Worm (Caenorhabditis elegans) whole organism, late embryonic: ENCODE data around the gene drr-1.

Experiments
- C08G9.2 ChIP-seq: sonication (generic microtip); optimal IDR thresholded peaks from 2 replicates; lab custom pipeline; 2016; ENCODE audit warnings: mild to moderate bottlenecking, missing genetic modification characterization, moderate library complexity, missing compliant biosample characterization
- T23F11.4 ChIP-seq: fragments of 200-800 bp; sonication (Bioruptor generic); optimal IDR thresholded peaks from 2 replicates; lab custom pipeline; 2018; ENCODE audit warnings: mild to moderate bottlenecking, missing genetic modification characterization, missing compliant biosample characterization
- Y22D7AL.16 ChIP-seq: sonication (generic microtip); optimal IDR thresholded peaks from 2 replicates; lab custom pipeline; 2016; ENCODE audit warnings: missing genetic modification characterization, missing compliant biosample characterization
- ahr-1 ChIP-seq: sonication (generic microtip); optimal IDR thresholded peaks from 2 replicates; lab custom pipeline; 2016; ENCODE audit warnings: missing genetic modification characterization, missing compliant biosample characterization
- ama-1 ChIP-seq: fragments of 150-350 bp; optimal IDR thresholded peaks from 2 replicates; lab custom pipeline; 2014
- ceh-14 ChIP-seq: sonication (generic microtip); optimal IDR thresholded peaks from 2 replicates; lab custom pipeline; 2016; ENCODE audit warnings: missing genotype, missing genetic modification characterization, missing compliant biosample characterization
- ceh-19 ChIP-seq: fragments of 200-800 bp; sonication (Bioruptor generic); optimal IDR thresholded peaks from 2 replicates; lab custom pipeline; 2018; ENCODE audit warnings: mild to moderate bottlenecking, missing genetic modification characterization, missing compliant biosample characterization
- ceh-2 ChIP-seq: sonication (generic microtip); optimal IDR thresholded peaks from 2 replicates; lab custom pipeline; 2016; ENCODE audit warnings: missing genotype, missing genetic modification characterization, missing compliant biosample characterization
- ceh-31 ChIP-seq: sonication (generic microtip); optimal IDR thresholded peaks from 2 replicates; lab custom pipeline; 2016; ENCODE audit warnings: missing genetic modification characterization, missing compliant biosample characterization
- ceh-34 ChIP-seq: sonication (generic microtip); optimal IDR thresholded peaks from 2 replicates; lab custom pipeline; 2016; ENCODE audit warnings: mild to moderate bottlenecking, missing genetic modification characterization, missing compliant biosample characterization
- ceh-45 ChIP-seq: fragments of 200-800 bp; sonication (Bioruptor generic); IDR thresholded peaks from 2 replicates; pipeline ENCODE4 v1.3.6; 2022; ENCODE audit warnings: missing genetic modification reagents, missing genetic modification characterization, missing compliant biosample characterization
- ceh-48 ChIP-seq: sonication (generic microtip); optimal IDR thresholded peaks from 2 replicates; lab custom pipeline; 2016; ENCODE audit warnings: missing genetic modification characterization, inconsistent platforms, missing compliant biosample characterization
- ceh-6 ChIP-seq: fragments of 200-800 bp; sonication (Bioruptor generic); optimal IDR thresholded peaks from 2 replicates; lab custom pipeline; 2018; ENCODE audit warnings: mild to moderate bottlenecking, missing genetic modification characterization, missing compliant biosample characterization
- dve-1 ChIP-seq: sonication (generic microtip); optimal IDR thresholded peaks from 2 replicates; lab custom pipeline; 2017; ENCODE audit warnings: antibody characterized with exemption, mild to moderate bottlenecking, missing genetic modification characterization, missing compliant biosample characterization
- elt-2 ChIP-seq: sonication (generic microtip); optimal IDR thresholded peaks from 2 replicates; lab custom pipeline; 2016; ENCODE audit warnings: missing genetic modification reagents, missing genetic modification characterization, missing compliant biosample characterization
- ets-4 ChIP-seq: sonication (generic microtip); optimal IDR thresholded peaks from 2 replicates; lab custom pipeline; 2016; ENCODE audit warnings: missing genetic modification characterization, missing compliant biosample characterization
- eyg-1 ChIP-seq: sonication (generic microtip); optimal IDR thresholded peaks from 2 replicates; lab custom pipeline; 2016; ENCODE audit warnings: missing genotype, missing genetic modification characterization, missing compliant biosample characterization
- fax-1 ChIP-seq: sonication (generic microtip); optimal IDR thresholded peaks from 2 replicates; lab custom pipeline; 2016; ENCODE audit warnings: missing genotype, missing genetic modification characterization, missing compliant biosample characterization
- fkh-10 ChIP-seq: fragments of 150-350 bp; optimal IDR thresholded peaks from 2 replicates; lab custom pipeline; 2014; ENCODE audit warnings: missing biosample characterization, missing genetic modification reagents, missing genetic modification characterization
- gmeb-2 ChIP-seq: sonication (generic microtip); optimal IDR thresholded peaks from 2 replicates; lab custom pipeline; 2016; ENCODE audit warnings: missing genetic modification characterization, inconsistent platforms, missing compliant biosample characterization
- hlh-13 ChIP-seq: fragments of 200-800 bp; sonication (Bioruptor generic); optimal IDR thresholded peaks from 2 replicates; lab custom pipeline; 2018; ENCODE audit warnings: mild to moderate bottlenecking, missing genetic modification characterization, missing compliant biosample characterization
- hlh-15 ChIP-seq: sonication (generic microtip); optimal IDR thresholded peaks from 2 replicates; lab custom pipeline; 2016; ENCODE audit warnings: missing genetic modification characterization, missing compliant biosample characterization
- hlh-6 ChIP-seq: sonication (generic microtip); optimal IDR thresholded peaks from 2 replicates; lab custom pipeline; 2016; ENCODE audit warnings: missing genotype, missing genetic modification characterization, missing compliant biosample characterization
- lim-6 ChIP-seq: sonication (generic microtip); optimal IDR thresholded peaks from 2 replicates; lab custom pipeline; 2016; ENCODE audit warnings: missing genetic modification characterization, missing compliant biosample characterization
- lin-11 ChIP-seq: fragments of 200-800 bp; sonication (Bioruptor generic); optimal IDR thresholded peaks from 2 replicates; lab custom pipeline; 2018; ENCODE audit warnings: mild to moderate bottlenecking, missing genetic modification characterization, missing compliant biosample characterization
- nhr-11 ChIP-seq: fragments of 150-350 bp; optimal IDR thresholded peaks from 2 replicates; lab custom pipeline; 2014; ENCODE audit warnings: missing biosample characterization, missing genetic modification characterization
- nhr-232 ChIP-seq: sonication (generic microtip); optimal IDR thresholded peaks from 2 replicates; lab custom pipeline; 2016; ENCODE audit warnings: missing genetic modification characterization, missing compliant biosample characterization
- npax-4 ChIP-seq: sonication (generic microtip); optimal IDR thresholded peaks from 2 replicates; lab custom pipeline; 2016; ENCODE audit warnings: missing genetic modification characterization, missing compliant biosample characterization
- odd-2 ChIP-seq: sonication (generic microtip); optimal IDR thresholded peaks from 2 replicates; lab custom pipeline; 2017; ENCODE audit warnings: antibody characterized with exemption, mild to moderate bottlenecking, missing genetic modification characterization, missing compliant biosample characterization
- pat-9 ChIP-seq: fragments of 200-800 bp; sonication (Bioruptor generic); optimal IDR thresholded peaks from 2 replicates; lab custom pipeline; 2018; ENCODE audit warnings: mild to moderate bottlenecking, missing genetic modification characterization, moderate library complexity, missing compliant biosample characterization
- pax-1 ChIP-seq: fragments of 150-350 bp; optimal IDR thresholded peaks from 2 replicates; lab custom pipeline; 2014; ENCODE audit warnings: missing biosample characterization, missing genetic modification characterization
- pha-2 ChIP-seq: sonication (generic microtip); optimal IDR thresholded peaks from 2 replicates; lab custom pipeline; 2017; ENCODE audit warnings: mild to moderate bottlenecking, missing genetic modification characterization, missing compliant biosample characterization
- pros-1 ChIP-seq: fragments of 150-350 bp; optimal IDR thresholded peaks from 2 replicates; lab custom pipeline; 2014; ENCODE audit warnings: missing biosample characterization, missing genetic modification reagents, missing genetic modification characterization
- rnt-1 ChIP-seq: sonication (generic microtip); optimal IDR thresholded peaks from 2 replicates; lab custom pipeline; 2016; ENCODE audit warnings: missing genetic modification characterization, missing compliant biosample characterization
- sox-2 ChIP-seq: fragments of 200-800 bp; sonication (Bioruptor generic); IDR thresholded peaks from 2 replicates; pipeline ENCODE4 v1.3.6; 2022; ENCODE audit warnings: missing genetic modification reagents, missing genetic modification characterization, missing compliant biosample characterization
- tbx-2 ChIP-seq: sonication (generic microtip); optimal IDR thresholded peaks from 2 replicates; lab custom pipeline; 2016; ENCODE audit warnings: missing genetic modification characterization, missing compliant biosample characterization
- ttx-3 ChIP-seq: sonication (generic microtip); optimal IDR thresholded peaks from 2 replicates; lab custom pipeline; 2016; ENCODE audit warnings: missing genetic modification reagents, missing genetic modification characterization, missing compliant biosample characterization
- unc-3 ChIP-seq, 2 experiments: fragments of 200-800 bp in 1 of 2; sonication (Bioruptor generic) in 1 of 2; sonication (generic microtip) in 1 of 2; conservative IDR thresholded peaks in 1 of 2; optimal IDR thresholded peaks in 1 of 2; 2 replicates each; pipeline versions ENCODE4 v1.3.6 to Lab custom; 2016 to 2022; ENCODE audit warnings: missing compliant biosample characterization in 2 of 2, missing genetic modification characterization in 2 of 2, missing genetic modification reagents in 1 of 2
- unc-42 ChIP-seq: sonication (generic microtip); optimal IDR thresholded peaks from 2 replicates; lab custom pipeline; 2016; ENCODE audit warnings: missing genotype, missing genetic modification characterization, missing compliant biosample characterization
- unc-86 ChIP-seq: sonication (generic microtip); optimal IDR thresholded peaks from 2 replicates; lab custom pipeline; 2016; ENCODE audit warnings: missing genetic modification characterization, missing compliant biosample characterization
- zip-5 ChIP-seq: sonication (generic microtip); optimal IDR thresholded peaks from 2 replicates; lab custom pipeline; 2016; ENCODE audit warnings: missing genetic modification characterization, missing compliant biosample characterization
- ztf-16 ChIP-seq: sonication (generic microtip); optimal IDR thresholded peaks from 2 replicates; lab custom pipeline; 2017; ENCODE audit warnings: missing genetic modification characterization, missing compliant biosample characterization

drr-1 gene

DNA sequence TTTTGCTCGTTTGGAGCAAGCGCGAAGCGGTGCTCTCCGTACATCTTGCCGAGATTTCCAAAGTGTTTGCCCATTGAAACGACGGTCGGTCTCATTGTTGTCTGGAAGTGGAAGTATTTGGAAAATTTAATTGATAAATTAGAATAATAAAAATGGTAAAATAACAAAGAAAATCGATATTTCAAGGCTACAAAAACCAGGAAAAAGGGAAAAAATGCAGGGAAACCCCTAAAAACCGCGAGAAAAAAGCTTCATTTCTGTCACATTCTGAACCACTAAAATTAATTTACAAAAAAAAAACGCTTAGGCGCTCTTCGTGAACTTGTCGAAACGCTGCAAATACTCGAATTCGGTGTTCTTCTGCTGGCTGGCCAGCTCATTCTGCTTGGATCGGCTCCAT lies 2.8 kb downstream of the drr-1 start, which contains the start of gene F45H10.2:
Gene F45H10.2, minus strand, starts transcription at position 101 of the 400 bp plus-strand sequence.
- no peak for TF ChIP-seq hlh-13 (GFP tag; lab: Kevin White, UChicago)
- no peak for TF ChIP-seq rnt-1 (tag; lab: Kevin White, UChicago)
- no peak for TF ChIP-seq fkh-10 (GFP tag; lab: Kevin White, UChicago)
- TF ChIP-seq unc-42 (tag; lab: Kevin White, UChicago), result no peak
- TF ChIP-seq unc-3 (GFP tag; conservative IDR thresholded peaks at IDR 0.05; lab: Robert Waterston, UW), result no peak
- TF ChIP-seq unc-3 (tag; optimal IDR thresholded peaks at IDR 0.05; lab: Kevin White, UChicago), result no peak
- TF ChIP-seq ceh-19, result no peak
- TF ChIP-seq npax-4 (tag; lab: Kevin White, UChicago), result no peak
- TF ChIP-seq ceh-6, result no peak
- TF ChIP-seq gmeb-2 (tag; lab: Kevin White, UChicago), result no peak
- TF ChIP-seq unc-86 (tag; lab: Kevin White, UChicago), result no peak
- TF ChIP-seq ceh-34, result no peak

DNA sequence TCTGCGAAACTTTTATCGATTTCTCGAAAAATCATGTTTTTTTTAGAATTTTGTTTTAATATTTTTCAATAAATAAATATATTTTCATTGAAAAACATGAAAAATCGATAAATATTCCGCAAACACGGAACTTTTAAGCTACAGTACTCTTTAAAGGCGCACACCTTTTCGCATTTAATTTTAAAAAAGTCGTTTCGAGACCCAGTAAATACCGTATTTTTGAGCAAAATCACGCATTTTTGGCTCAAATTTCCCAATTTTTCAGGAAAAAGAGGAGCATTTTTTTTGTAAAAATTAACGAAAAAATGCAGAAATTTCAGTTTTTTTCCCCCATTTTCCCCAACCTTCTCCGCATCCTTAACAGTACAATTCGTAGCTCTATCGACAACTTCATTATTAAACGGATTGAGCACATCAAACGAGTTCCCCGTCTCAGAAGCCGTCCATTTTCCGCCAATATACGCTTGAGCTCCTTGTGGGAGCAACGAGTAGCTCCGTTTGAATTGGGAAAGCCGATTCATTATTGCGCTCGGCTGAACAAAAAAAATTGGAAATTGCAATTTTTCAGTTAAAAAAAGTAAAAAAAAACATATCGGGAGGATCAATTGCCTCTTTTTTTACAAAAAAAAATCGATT lies 4.3 kb downstream of the drr-1 start, which contains the start of gene alh-7:
Gene alh-7, minus strand, starts transcription at position 533 of the 636 bp plus-strand sequence.
- TF ChIP-seq ama-1 (no peak), hlh-15 (tag; lab: Kevin White, UChicago) (no peak), dve-1 (tag; lab: Kevin White, UChicago) (no peak), elt-2 (no peak), unc-86 (tag; lab: Kevin White, UChicago) (no peak), npax-4 (tag; lab: Kevin White, UChicago) (no peak), C08G9.2 (no peak), pax-1 (tag; lab: Kevin White, UChicago) (no peak), ceh-2 (no peak), fkh-10 (GFP tag; lab: Kevin White, UChicago) (no peak), lin-11 (tag; lab: Kevin White, UChicago) (no peak), ceh-14 (tag; lab: Kevin White, UChicago) (no peak), Y22D7AL.16 (tag; lab: Kevin White, UChicago) (no peak)

DNA sequence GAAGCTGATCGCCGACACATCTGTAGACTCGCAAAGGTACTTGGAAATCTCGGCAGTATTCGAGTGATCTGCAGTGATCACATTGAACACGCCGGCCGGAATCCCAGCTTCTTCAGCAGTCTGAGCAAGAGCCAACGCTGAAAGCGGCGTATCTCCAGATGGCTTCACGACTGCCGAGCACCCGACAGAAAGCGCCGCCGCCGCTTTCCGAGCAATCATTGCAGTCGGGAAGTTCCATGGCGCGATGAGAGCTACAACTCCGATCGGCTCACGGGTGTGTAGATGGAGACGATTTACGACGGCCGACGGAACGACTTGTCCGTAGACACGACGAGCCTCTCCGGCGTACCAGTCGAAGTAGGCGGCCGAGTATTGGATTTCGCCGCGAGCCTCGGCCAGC lies 5.8 kb downstream of the drr-1 start:
- TF ChIP-seq lim-6, result no peak
- TF ChIP-seq hlh-6 (tag; lab: Kevin White, UChicago), result no peak
- no peak for TF ChIP-seq pha-2
- no peak for TF ChIP-seq ceh-2
- no peak for TF ChIP-seq T23F11.4
- TF ChIP-seq npax-4 (tag; lab: Kevin White, UChicago), result no peak
- no peak for TF ChIP-seq zip-5 (tag; lab: Kevin White, UChicago)
- no peak for TF ChIP-seq ceh-48 (tag; lab: Kevin White, UChicago)
- no peak for TF ChIP-seq fax-1 (tag; lab: Kevin White, UChicago)
- TF ChIP-seq ceh-45 (GFP tag; lab: Robert Waterston, UW), result no peak
- no peak for TF ChIP-seq nhr-11
- TF ChIP-seq pax-1 (tag; lab: Kevin White, UChicago), result no peak
- no peak for TF ChIP-seq eyg-1 (tag; lab: Kevin White, UChicago)
- no peak for TF ChIP-seq ttx-3 (tag; lab: Kevin White, UChicago)
- no peak for TF ChIP-seq ceh-31
- TF ChIP-seq ama-1, result no peak

DNA sequence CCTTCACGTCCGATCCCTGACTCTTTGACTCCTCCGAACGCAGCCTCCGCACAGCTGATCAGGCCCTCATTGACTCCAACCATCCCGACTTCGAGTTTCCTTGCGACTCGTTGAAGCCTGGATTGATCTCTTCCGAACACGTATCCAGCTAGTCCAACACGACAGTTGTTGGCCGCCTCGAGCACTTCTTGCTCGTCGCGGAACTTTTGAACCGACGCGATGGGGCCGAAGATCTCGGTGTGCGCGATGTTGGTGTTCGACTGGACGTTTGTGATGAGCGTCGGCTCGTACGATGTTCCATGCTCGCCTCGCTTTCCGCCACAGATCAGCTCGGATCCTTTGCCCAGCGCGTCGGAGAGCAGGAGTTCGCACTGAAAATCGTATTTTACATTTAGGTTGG lies 8.1 kb downstream of the drr-1 start:
- TF ChIP-seq pat-9 (tag; lab: Kevin White, UChicago) (no peak), ztf-16 (no peak), rnt-1 (tag; lab: Kevin White, UChicago) (no peak), ceh-48 (tag; lab: Kevin White, UChicago) (no peak), tbx-2 (tag; lab: Kevin White, UChicago) (no peak), sox-2 (no peak), ets-4 (tag; lab: Kevin White, UChicago) (no peak), pax-1 (tag; lab: Kevin White, UChicago) (no peak), nhr-232 (tag; lab: Kevin White, UChicago) (no peak), ahr-1 (tag; lab: Kevin White, UChicago) (no peak), odd-2 (tag; lab: Kevin White, UChicago) (no peak), C08G9.2 (no peak), hlh-15 (tag; lab: Kevin White, UChicago) (no peak), ceh-14 (tag; lab: Kevin White, UChicago) (no peak), pros-1 (tag; lab: Kevin White, UChicago) (no peak), gmeb-2 (tag; lab: Kevin White, UChicago) (no peak), pha-2 (no peak)
- TF ChIP-seq, all 69 proteins: peak for 0
